Worm (Caenorhabditis elegans) whole organism, young adult: Measurements from ENCODE around the gene C36E8.6.

Experiments used
- B0035.1 ChIP-seq: sonication (generic microtip); optimal IDR thresholded peaks from 2 replicates; lab custom pipeline; 2016; ENCODE audit warnings: missing genetic modification characterization, mild to moderate bottlenecking, missing compliant biosample characterization, missing genotype, missing genetic modification reagents
- C06A6.2 ChIP-seq: fragments of 200-800 bp; sonication (Bioruptor generic); conservative IDR thresholded peaks from 2 replicates; pipeline ENCODE4 v1.3.6; 2022; ENCODE audit warnings: missing genetic modification characterization, missing compliant biosample characterization
- F22D6.2 ChIP-seq: sonication (generic microtip); optimal IDR thresholded peaks from 2 replicates; lab custom pipeline; 2016; ENCODE audit warnings: mild to moderate bottlenecking, missing genetic modification characterization, missing compliant biosample characterization
- F33H1.4 ChIP-seq: fragments of 200-800 bp; sonication (Bioruptor generic); IDR thresholded peaks from 2 replicates; pipeline ENCODE4 v1.3.6; 2022; ENCODE audit warnings: missing genetic modification reagents, missing genetic modification characterization, missing compliant biosample characterization
- F55B11.4 ChIP-seq: sonication (generic microtip); optimal IDR thresholded peaks from 2 replicates; lab custom pipeline; 2016; ENCODE audit warnings: missing compliant biosample characterization, missing genetic modification characterization, borderline replicate concordance; ENCODE audit not compliant: insufficient read depth
- K12H6.12 ChIP-seq: fragments of 200-800 bp; sonication (Bioruptor generic); optimal IDR thresholded peaks from 2 replicates; lab custom pipeline; 2018; ENCODE audit warnings: mild to moderate bottlenecking, missing genetic modification characterization, missing compliant biosample characterization
- T07F8.4 ChIP-seq: sonication (generic microtip); optimal IDR thresholded peaks from 2 replicates; lab custom pipeline; 2016; ENCODE audit warnings: mild to moderate bottlenecking, missing genetic modification characterization, moderate library complexity, missing compliant biosample characterization
- Y53G8AR.9 ChIP-seq: fragments of 200-800 bp; sonication (Bioruptor generic); conservative IDR thresholded peaks from 2 replicates; pipeline ENCODE4 v1.3.6; 2022; ENCODE audit warnings: missing genetic modification reagents, missing genetic modification characterization, missing compliant biosample characterization
- Y79H2A.3 ChIP-seq: fragments of 200-800 bp; sonication (Bioruptor generic); conservative IDR thresholded peaks from 2 replicates; pipeline ENCODE4 v1.3.6; 2022; ENCODE audit warnings: missing genetic modification reagents, missing genetic modification characterization, missing compliant biosample characterization
- aptf-3 ChIP-seq: fragments of 200-800 bp; sonication (Bioruptor generic); IDR thresholded peaks from 2 replicates; pipeline ENCODE4 v1.3.6; 2022; ENCODE audit warnings: missing genetic modification characterization, missing compliant biosample characterization
- attf-5 ChIP-seq: fragments of 200-800 bp; sonication (Bioruptor generic); optimal IDR thresholded peaks from 2 replicates; lab custom pipeline; 2018; ENCODE audit warnings: mild to moderate bottlenecking, missing genetic modification characterization, missing compliant biosample characterization
- cebp-1 ChIP-seq, 2 experiments: fragments of 200-800 bp in 1 of 2; sonication (Bioruptor generic) in 1 of 2; sonication (generic microtip) in 1 of 2; IDR thresholded peaks in 1 of 2; optimal IDR thresholded peaks in 1 of 2; 2 replicates each; pipeline versions ENCODE4 v1.3.6 to Lab custom; 2017 to 2022; ENCODE audit warnings: missing compliant biosample characterization in 2 of 2, missing genetic modification characterization in 2 of 2, mild to moderate bottlenecking in 1 of 2, missing genetic modification reagents in 1 of 2, moderate library complexity in 1 of 2
- cebp-2 ChIP-seq: fragments of 200-800 bp; sonication (Bioruptor generic); IDR thresholded peaks from 2 replicates; pipeline ENCODE4 v1.3.6; 2022; ENCODE audit warnings: missing genetic modification characterization, missing compliant biosample characterization
- ceh-100 ChIP-seq: fragments of 200-800 bp; sonication (Bioruptor generic); IDR thresholded peaks from 2 replicates; pipeline ENCODE4 v1.3.6; 2022; ENCODE audit warnings: missing genetic modification reagents, missing genetic modification characterization, missing compliant biosample characterization
- ceh-40 ChIP-seq: fragments of 200-800 bp; sonication (Bioruptor generic); IDR thresholded peaks from 2 replicates; pipeline ENCODE4 v1.3.6; 2022; ENCODE audit warnings: missing genetic modification characterization, missing compliant biosample characterization
- egl-44 ChIP-seq: fragments of 200-800 bp; sonication (Bioruptor generic); IDR thresholded peaks from 2 replicates; pipeline ENCODE4 v1.3.6; 2022; ENCODE audit warnings: missing genetic modification reagents, missing genetic modification characterization, missing compliant biosample characterization
- egrh-3 ChIP-seq: fragments of 200-800 bp; sonication (Bioruptor generic); IDR thresholded peaks from 2 replicates; pipeline ENCODE4 v1.3.6; 2022; ENCODE audit warnings: missing genetic modification reagents, missing genetic modification characterization, missing compliant biosample characterization
- ets-4 ChIP-seq: fragments of 200-800 bp; sonication (Bioruptor generic); optimal IDR thresholded peaks from 2 replicates; lab custom pipeline; 2018; ENCODE audit warnings: mild to moderate bottlenecking, missing genetic modification characterization, missing compliant biosample characterization
- him-1 ChIP-seq: sonication (generic microtip); optimal IDR thresholded peaks from 2 replicates; lab custom pipeline; 2016; ENCODE audit warnings: missing genotype, missing genetic modification reagents, missing genetic modification characterization, missing compliant biosample characterization
- hlh-12 ChIP-seq: sonication (generic microtip); optimal IDR thresholded peaks from 2 replicates; lab custom pipeline; 2016; ENCODE audit warnings: missing genetic modification characterization, missing compliant biosample characterization
- hlh-26 ChIP-seq: fragments of 200-800 bp; sonication (Bioruptor generic); conservative IDR thresholded peaks from 2 replicates; pipeline ENCODE4 v1.3.6; 2022; ENCODE audit warnings: missing genetic modification reagents, missing genetic modification characterization, missing compliant biosample characterization
- hsf-1 ChIP-seq: fragments of 200-800 bp; sonication (Bioruptor generic); IDR thresholded peaks from 2 replicates; pipeline ENCODE4 v1.3.6; 2022; ENCODE audit warnings: missing genetic modification reagents, missing genetic modification characterization, missing compliant biosample characterization
- let-526 ChIP-seq: fragments of 200-800 bp; sonication (Bioruptor generic); IDR thresholded peaks from 2 replicates; pipeline ENCODE4 v1.3.6; 2022; ENCODE audit warnings: missing genetic modification reagents, missing genetic modification characterization, missing compliant biosample characterization
- let-607 ChIP-seq, 2 experiments: fragments of 200-800 bp in 1 of 2; sonication (Bioruptor generic) in 1 of 2; sonication (generic microtip) in 1 of 2; optimal IDR thresholded peaks; 2 replicates each; lab custom pipeline; 2016 to 2018; ENCODE audit warnings: mild to moderate bottlenecking in 2 of 2, missing compliant biosample characterization in 2 of 2, missing genetic modification characterization in 2 of 2, moderate library complexity in 2 of 2, missing genotype in 1 of 2
- lin-54 ChIP-seq: fragments of 200-800 bp; sonication (Bioruptor generic); optimal IDR thresholded peaks from 2 replicates; lab custom pipeline; 2018; ENCODE audit warnings: mild to moderate bottlenecking, missing genetic modification characterization, missing compliant biosample characterization
- madf-3 ChIP-seq: fragments of 200-800 bp; sonication (Bioruptor generic); IDR thresholded peaks from 2 replicates; pipeline ENCODE4 v1.3.6; 2022; ENCODE audit warnings: missing genetic modification reagents, missing genetic modification characterization, missing compliant biosample characterization
- mel-28 ChIP-seq: sonication (generic microtip); optimal IDR thresholded peaks from 2 replicates; lab custom pipeline; 2016; ENCODE audit warnings: borderline replicate concordance, mild to moderate bottlenecking, missing genetic modification characterization, missing compliant biosample characterization
- nfya-2 ChIP-seq: fragments of 200-800 bp; sonication (Bioruptor generic); IDR thresholded peaks from 2 replicates; pipeline ENCODE4 v1.3.6; 2022; ENCODE audit warnings: missing genetic modification reagents, missing genetic modification characterization, missing compliant biosample characterization
- nfyb-1 ChIP-seq: fragments of 200-800 bp; sonication (Bioruptor generic); IDR thresholded peaks from 2 replicates; pipeline ENCODE4 v1.3.6; 2022; ENCODE audit warnings: missing genetic modification reagents, missing genetic modification characterization, missing compliant biosample characterization
- nhr-90 ChIP-seq: sonication (generic microtip); optimal IDR thresholded peaks from 2 replicates; lab custom pipeline; 2016; ENCODE audit warnings: missing genotype, mild to moderate bottlenecking, missing genetic modification characterization, missing compliant biosample characterization
- snpc-4 ChIP-seq, 5 experiments: fragments of 150-350 bp in 1 of 5; sonication (generic microtip) in 4 of 5; optimal IDR thresholded peaks; 2 replicates each; lab custom pipeline; 2014 to 2018; ENCODE audit warnings: missing genetic modification characterization in 5 of 5, missing biosample characterization in 3 of 5, antibody characterized with exemption in 2 of 5, mild to moderate bottlenecking in 2 of 5, missing compliant biosample characterization in 2 of 5, missing genotype in 2 of 5, moderate library complexity in 2 of 5, missing genetic modification reagents in 1 of 5
- somi-1 ChIP-seq: fragments of 200-800 bp; sonication (Bioruptor generic); optimal IDR thresholded peaks from 2 replicates; lab custom pipeline; 2018; ENCODE audit warnings: mild to moderate bottlenecking, missing genetic modification characterization, missing compliant biosample characterization
- sptf-2 ChIP-seq: fragments of 200-800 bp; sonication (Bioruptor generic); optimal IDR thresholded peaks from 2 replicates; lab custom pipeline; 2018; ENCODE audit warnings: mild to moderate bottlenecking, missing genetic modification characterization, missing compliant biosample characterization
- tbx-9 ChIP-seq: sonication (generic microtip); optimal IDR thresholded peaks from 2 replicates; lab custom pipeline; 2016; ENCODE audit warnings: borderline replicate concordance, missing genetic modification characterization, inconsistent platforms, missing compliant biosample characterization
- xnd-1 ChIP-seq: sonication (generic microtip); optimal IDR thresholded peaks from 2 replicates; lab custom pipeline; 2016; ENCODE audit warnings: missing genotype, missing genetic modification reagents, missing genetic modification characterization, missing compliant biosample characterization
- zfh-2 ChIP-seq: fragments of 200-800 bp; sonication (Bioruptor generic); conservative IDR thresholded peaks from 2 replicates; pipeline ENCODE4 v1.3.6; 2022; ENCODE audit warnings: missing genetic modification reagents, missing genetic modification characterization, missing compliant biosample characterization
- zim-3 ChIP-seq: sonication (generic microtip); optimal IDR thresholded peaks from 2 replicates; lab custom pipeline; 2017; ENCODE audit warnings: mild to moderate bottlenecking, missing genetic modification characterization, moderate library complexity, missing compliant biosample characterization
- ztf-26 ChIP-seq: sonication (generic microtip); optimal IDR thresholded peaks from 2 replicates; lab custom pipeline; 2017; ENCODE audit warnings: missing genetic modification characterization, missing compliant biosample characterization
- ztf-3 ChIP-seq: fragments of 200-800 bp; sonication (Bioruptor generic); optimal IDR thresholded peaks from 2 replicates; lab custom pipeline; 2018; ENCODE audit warnings: mild to moderate bottlenecking, missing genetic modification characterization, missing compliant biosample characterization

Gene C36E8.6

ce11 chrIII:3972687-3973086, 15.2 kb upstream of the C36E8.6 start, which contains the start of gene R10E9.4:
Gene R10E9.4 (minus strand): TSS chrIII:3972787.
- TF ChIP-seq ztf-3 (GFP tag; lab: Kevin White, UChicago) = no peak
- no peak for TF ChIP-seq ceh-100 (GFP tag; lab: Robert Waterston, UW)
- no peak for TF ChIP-seq let-526 (GFP tag; lab: Robert Waterston, UW)
- TF ChIP-seq nhr-90 (tag; lab: Kevin White, UChicago) = no peak
- TF ChIP-seq xnd-1 (tag; lab: Kevin White, UChicago) = no peak
- TF ChIP-seq attf-5 (GFP tag; lab: Kevin White, UChicago) = no peak

- TF ChIP-seq sptf-2 (GFP tag; lab: Kevin White, UChicago) (no peak), nfyb-1 (GFP tag; lab: Robert Waterston, UW) (peak; percentile 63; the same call in 1 of the 2 replicates)
Observed at ce11 chrIII:3974503-3974902, 13.4 kb upstream of the C36E8.6 start.

- TF ChIP-seq F33H1.4 (GFP tag; lab: Robert Waterston, UW) = no peak
- no peak for TF ChIP-seq ets-4 (GFP tag; lab: Kevin White, UChicago)
- TF ChIP-seq cebp-2 (GFP tag; lab: Robert Waterston, UW) = no peak
- no peak for TF ChIP-seq egl-44
- TF ChIP-seq ceh-100 (GFP tag; lab: Robert Waterston, UW) = no peak
- TF ChIP-seq aptf-3 (GFP tag; lab: Robert Waterston, UW) = no peak
- TF ChIP-seq hlh-26 (GFP tag; lab: Robert Waterston, UW) = no peak
- no peak for TF ChIP-seq him-1 (tag; lab: Kevin White, UChicago)
- TF ChIP-seq lin-54 = no peak
- TF ChIP-seq let-526 (GFP tag; lab: Robert Waterston, UW) = no peak
- no peak for TF ChIP-seq nfya-2
- TF ChIP-seq C06A6.2 = no peak
- TF ChIP-seq nhr-90 (tag; lab: Kevin White, UChicago) = no peak
- no peak for TF ChIP-seq B0035.1
- TF ChIP-seq madf-3 (GFP tag; lab: Robert Waterston, UW) = no peak
- TF ChIP-seq hlh-12 (tag; lab: Kevin White, UChicago) = no peak
- TF ChIP-seq somi-1 = no peak
- TF ChIP-seq ceh-40 (GFP tag; lab: Robert Waterston, UW) = no peak
Observed at ce11 chrIII:3975008-3975407, 12.9 kb upstream of the C36E8.6 start.

- TF ChIP-seq snpc-4 (GFP tag; optimal IDR thresholded peaks at IDR 0.05; lab: Kevin White, UChicago) (no peak), snpc-4 (tag; optimal IDR thresholded peaks at IDR 0.05; lab: Kevin White, UChicago) (no peak)
Observed at ce11 chrIII:3976291-3976690, 11.6 kb upstream of the C36E8.6 start, which contains the start of gene msi-1. Gene msi-1 (minus strand): TSS chrIII:3976391.

- TF ChIP-seq T07F8.4 (tag; lab: Kevin White, UChicago) = no peak
- no peak for TF ChIP-seq Y53G8AR.9 (GFP tag; lab: Robert Waterston, UW)
- TF ChIP-seq ztf-3 (GFP tag; lab: Kevin White, UChicago) = no peak
- no peak for TF ChIP-seq snpc-4 (GFP tag; optimal IDR thresholded peaks at IDR 0.05; lab: Kevin White, UChicago)
- TF ChIP-seq snpc-4 (tag; optimal IDR thresholded peaks at IDR 0.05; lab: Kevin White, UChicago) = no peak
- TF ChIP-seq ztf-26 = no peak
- no peak for TF ChIP-seq nfya-2
- TF ChIP-seq F22D6.2 (tag; lab: Kevin White, UChicago) = no peak
- TF ChIP-seq tbx-9 (tag; lab: Kevin White, UChicago) = no peak
- TF ChIP-seq F55B11.4 (tag; lab: Kevin White, UChicago) = no peak
- no peak for TF ChIP-seq hsf-1 (GFP tag; lab: Robert Waterston, UW)
- TF ChIP-seq ceh-40 (GFP tag; lab: Robert Waterston, UW) = no peak
- peak; percentile 58; the same call in 1 of the 2 replicates for TF ChIP-seq egrh-3
- no peak for TF ChIP-seq mel-28 (tag; lab: Kevin White, UChicago)
- TF ChIP-seq nfyb-1 (GFP tag; lab: Robert Waterston, UW) = no peak
- TF ChIP-seq zfh-2 = no peak
- no peak for TF ChIP-seq zim-3 (tag; lab: Kevin White, UChicago)
- TF ChIP-seq attf-5 (GFP tag; lab: Kevin White, UChicago) = peak; percentile 26
- TF ChIP-seq hlh-26 (GFP tag; lab: Robert Waterston, UW) = no peak
- no peak for TF ChIP-seq let-607 (tag; optimal IDR thresholded peaks at IDR 0.05; lab: Kevin White, UChicago)
- no peak for TF ChIP-seq K12H6.12 (tag; lab: Kevin White, UChicago)
- TF ChIP-seq cebp-1 (GFP tag; IDR thresholded peaks at IDR 0.05; lab: Robert Waterston, UW) = no peak
- peak; percentile 45 for TF ChIP-seq cebp-1 (tag; optimal IDR thresholded peaks at IDR 0.05; lab: Kevin White, UChicago)
- no peak for TF ChIP-seq Y79H2A.3 (GFP tag; lab: Robert Waterston, UW)
Observed at ce11 chrIII:3976992-3977391, 10.9 kb upstream of the C36E8.6 start.
